Fruit fly (Drosophila melanogaster) whole organism: Measurements from ENCODE around the gene CG3040.

Source experiments
- pan ChIP-seq: fragments of >200 bp; optimal IDR thresholded peaks from 2 replicates; lab custom pipeline; 2017
- psq ChIP-seq: fragments of >200 bp; optimal IDR thresholded peaks from 2 replicates; lab custom pipeline; 2017

DNA sequence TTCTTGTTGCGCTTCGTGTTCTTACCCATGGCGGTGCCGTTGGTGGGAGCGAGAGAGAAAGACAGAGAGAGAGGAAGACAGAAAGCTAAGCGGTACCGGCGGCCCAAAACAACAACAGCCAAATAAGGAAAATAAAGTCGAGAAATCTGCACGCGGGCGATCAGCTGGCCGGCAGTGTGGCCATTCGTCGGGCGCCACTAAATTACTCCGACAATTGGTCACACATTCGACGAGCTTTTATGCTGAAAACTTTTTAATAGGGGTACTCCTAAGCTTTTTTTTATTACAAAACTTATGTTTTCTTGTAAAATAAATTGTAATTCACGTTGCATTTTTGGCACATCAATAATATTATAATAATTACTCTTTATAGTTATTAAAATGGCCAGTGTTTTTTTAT, 4.6 kb downstream of the CG3040 start, which contains the start of gene Setd3:
- TF ChIP-seq pan (lab: Kevin White, UChicago), result no peak
- TF ChIP-seq psq (lab: Kevin White, UChicago), result no peak
